Worm (Caenorhabditis elegans): ENCODE measurements around the gene lgc-9.

The lgc-9 gene

ce11 chrIV:3440848-3441247 lies 25.4 kb downstream of the lgc-9 start, which contains the start of gene grd-10:
Gene grd-10, plus strand, starts transcription at chrIV:3441055.
- TF ChIP-seq ceh-19 (GFP tag; optimal IDR thresholded peaks at IDR 0.05): no peak
- TF ChIP-seq madf-2 (tag; optimal IDR thresholded peaks at IDR 0.05): no peak
- no peak for TF ChIP-seq C08G9.2 (tag; optimal IDR thresholded peaks at IDR 0.05)
- no peak for TF ChIP-seq ceh-48 (tag; optimal IDR thresholded peaks at IDR 0.05)
- TF ChIP-seq nfya-1 (tag; optimal IDR thresholded peaks at IDR 0.05): no peak

DNA sequence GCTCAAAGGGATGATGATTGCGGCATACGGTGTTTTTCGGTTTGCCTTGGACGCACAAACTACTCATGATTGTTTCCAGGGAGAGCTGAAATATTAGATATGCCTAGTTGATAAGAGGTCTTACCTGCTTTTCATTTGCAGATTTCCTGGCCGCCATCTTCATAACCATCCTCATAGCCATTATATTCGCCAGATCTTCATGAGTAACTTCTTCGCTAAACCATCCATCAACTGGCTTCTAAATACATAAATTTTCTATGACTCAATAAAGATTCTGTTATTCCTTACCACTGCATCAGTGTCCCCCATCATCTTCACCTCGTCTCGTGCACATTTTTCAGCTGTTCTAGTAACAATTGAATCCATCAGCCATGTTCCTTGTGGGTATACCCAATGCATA lies 27.0 kb downstream of the lgc-9 start:
- TF ChIP-seq sox-2 (GFP tag; IDR thresholded peaks at IDR 0.05): no peak
- TF ChIP-seq ceh-24 (tag; optimal IDR thresholded peaks at IDR 0.05): no peak
- TF ChIP-seq mec-3 (tag; optimal IDR thresholded peaks at IDR 0.05; ENCODE audit: borderline replicate concordance): no peak
- no peak for TF ChIP-seq unc-3 (GFP tag; conservative IDR thresholded peaks at IDR 0.05)
- no peak for TF ChIP-seq unc-3 (tag; optimal IDR thresholded peaks at IDR 0.05)
- TF ChIP-seq pros-1 (tag; optimal IDR thresholded peaks at IDR 0.05): no peak
- TF ChIP-seq unc-42 (tag; optimal IDR thresholded peaks at IDR 0.05): no peak

DNA sequence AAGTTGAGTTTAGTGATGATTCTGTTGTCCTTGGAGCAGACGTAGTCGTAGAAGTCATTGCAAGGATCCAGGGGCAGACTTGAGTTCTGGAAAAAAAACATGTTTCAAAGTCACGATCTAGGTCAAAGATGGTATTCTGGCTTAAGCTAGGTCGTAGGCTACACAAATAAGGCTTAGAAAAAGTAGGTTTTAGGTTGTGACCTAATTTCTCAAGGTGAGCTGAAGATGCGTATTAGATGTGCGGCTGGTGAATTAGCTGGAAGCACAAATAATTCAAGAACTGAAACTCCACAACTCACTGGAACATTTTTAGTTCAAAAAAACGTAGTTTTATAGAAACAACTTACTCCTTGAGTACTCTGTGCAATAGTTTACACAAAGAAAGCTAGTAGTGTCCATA lies 28.6 kb downstream of the lgc-9 start, which contains the start of gene F09D12.2:
F09D12.2 (minus strand) TSS at position 101 of the 400 bp plus-strand sequence.
- TF ChIP-seq zip-5 (tag; optimal IDR thresholded peaks at IDR 0.05) (no peak), unc-42 (tag; optimal IDR thresholded peaks at IDR 0.05) (no peak), ceh-22 (tag; optimal IDR thresholded peaks at IDR 0.05) (no peak), fkh-6 (tag; optimal IDR thresholded peaks at IDR 0.05) (no peak), sox-2 (GFP tag; IDR thresholded peaks at IDR 0.05) (no peak), odd-2 (tag; optimal IDR thresholded peaks at IDR 0.05) (no peak), eyg-1 (tag; optimal IDR thresholded peaks at IDR 0.05) (no peak), Y22D7AL.16 (tag; optimal IDR thresholded peaks at IDR 0.05) (no peak), sox-4 (tag; optimal IDR thresholded peaks at IDR 0.05) (no peak), ceh-30 (tag; optimal IDR thresholded peaks at IDR 0.05) (no peak), pat-9 (tag; optimal IDR thresholded peaks at IDR 0.05) (no peak), hlh-6 (tag; optimal IDR thresholded peaks at IDR 0.05) (no peak)

DNA sequence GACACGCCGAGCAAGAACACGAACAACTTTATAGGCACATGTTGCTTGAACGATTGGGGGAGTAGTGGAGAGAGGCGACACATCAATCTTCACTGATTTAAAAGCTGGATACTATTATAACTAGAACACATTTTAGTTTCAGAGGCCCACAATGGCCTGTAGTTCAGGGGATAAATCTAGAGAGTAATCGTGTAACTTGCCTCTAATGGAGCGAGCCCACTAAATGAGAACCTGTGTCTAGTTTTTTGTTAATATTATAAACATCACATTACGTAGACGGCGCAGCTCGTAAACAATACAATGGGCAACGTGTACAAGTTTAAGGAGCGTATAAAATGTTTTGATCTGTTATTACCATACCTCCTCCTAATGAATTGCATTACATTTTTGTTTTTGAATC lies 29.1 kb downstream of the lgc-9 start, which contains the start of gene F58E2.5:
F58E2.5 (plus strand) TSS at position 301 of the 400 bp plus-strand sequence.
- TF ChIP-seq F13H6.1 (tag; optimal IDR thresholded peaks at IDR 0.05): no peak

ce11 chrIV:3447350-3447749 lies 31.9 kb downstream of the lgc-9 start:
- TF ChIP-seq unc-55 (GFP tag; optimal IDR thresholded peaks at IDR 0.05) (no peak), unc-42 (tag; optimal IDR thresholded peaks at IDR 0.05) (no peak), hlh-8 (tag; optimal IDR thresholded peaks at IDR 0.05) (no peak), tbx-2 (tag; optimal IDR thresholded peaks at IDR 0.05) (no peak), fkh-10 (GFP tag; optimal IDR thresholded peaks at IDR 0.05) (no peak), K09A11.1 (tag; optimal IDR thresholded peaks at IDR 0.05; ENCODE audit: insufficient read depth) (no peak), ref-2 (tag; optimal IDR thresholded peaks at IDR 0.05) (no peak), elt-2 (tag; optimal IDR thresholded peaks at IDR 0.05) (no peak), sox-2 (GFP tag; IDR thresholded peaks at IDR 0.05) (no peak), odd-2 (tag; optimal IDR thresholded peaks at IDR 0.05) (no peak), pqm-1 (tag; optimal IDR thresholded peaks at IDR 0.05) (no peak), ceh-14 (tag; optimal IDR thresholded peaks at IDR 0.05) (no peak), nfya-1 (tag; optimal IDR thresholded peaks at IDR 0.05) (no peak), npax-4 (tag; optimal IDR thresholded peaks at IDR 0.05) (no peak), gmeb-2 (tag; optimal IDR thresholded peaks at IDR 0.05) (no peak), ahr-1 (tag; optimal IDR thresholded peaks at IDR 0.05) (no peak), che-1 (tag; optimal IDR thresholded peaks at IDR 0.05) (no peak)

Data from whole organism, late embryonic.